Worm (Caenorhabditis elegans) whole organism, L2 larva: Measurements from ENCODE around the gene dnj-11.

Source experiments
- F13H6.1 ChIP-seq: sonication (generic microtip); optimal IDR thresholded peaks from 2 replicates; lab custom pipeline; 2016; ENCODE audit warnings: missing genetic modification characterization, missing compliant biosample characterization
- Y55F3AM.14 ChIP-seq: fragments of 200-800 bp; sonication (Bioruptor generic); optimal IDR thresholded peaks from 2 replicates; lab custom pipeline; 2018; ENCODE audit warnings: mild to moderate bottlenecking, missing genetic modification characterization, missing compliant biosample characterization
- alr-1 ChIP-seq: fragments of 150-350 bp; optimal IDR thresholded peaks from 2 replicates; lab custom pipeline; 2014; ENCODE audit warnings: missing biosample characterization, missing genetic modification characterization
- ama-1 ChIP-seq: fragments of 150-350 bp; optimal IDR thresholded peaks from 2 replicates; lab custom pipeline; 2018; ENCODE audit warnings: inconsistent platforms
- ceh-82 ChIP-seq: fragments of 150-350 bp; optimal IDR thresholded peaks from 2 replicates; lab custom pipeline; 2014; ENCODE audit warnings: missing biosample characterization, missing genetic modification characterization
- lin-39 ChIP-seq: fragments of 150-350 bp; optimal IDR thresholded peaks from 2 replicates; lab custom pipeline; 2014; ENCODE audit warnings: missing biosample characterization, missing genetic modification reagents, missing genetic modification characterization
- lsy-2 ChIP-seq, 2 experiments: fragments of 150-350 bp in 1 of 2; sonication (generic microtip) in 1 of 2; optimal IDR thresholded peaks; 2 replicates each; lab custom pipeline; 2014 to 2017; ENCODE audit warnings: missing biosample characterization in 2 of 2, missing genetic modification characterization in 2 of 2
- nhr-10 ChIP-seq: sonication (generic microtip); optimal IDR thresholded peaks from 2 replicates; lab custom pipeline; 2017; ENCODE audit warnings: missing biosample characterization, missing genetic modification characterization
- nhr-129 ChIP-seq: fragments of 150-350 bp; optimal IDR thresholded peaks from 2 replicates; lab custom pipeline; 2014; ENCODE audit warnings: missing biosample characterization, missing genetic modification characterization
- nhr-23 ChIP-seq: fragments of 150-350 bp; optimal IDR thresholded peaks from 2 replicates; lab custom pipeline; 2014; ENCODE audit warnings: missing biosample characterization, missing genetic modification reagents, missing genetic modification characterization
- nhr-25 ChIP-seq: fragments of 150-350 bp; sonication (generic microtip); optimal IDR thresholded peaks from 3 replicates; lab custom pipeline; 2014; ENCODE audit warnings: missing biosample characterization, missing genetic modification characterization
- sma-9 ChIP-seq, 2 experiments: fragments of 150-350 bp in 1 of 2; sonication (generic microtip) in 1 of 2; optimal IDR thresholded peaks; 2 replicates each; lab custom pipeline; 2014 to 2016; ENCODE audit warnings: missing genetic modification characterization in 2 of 2, mild to moderate bottlenecking in 1 of 2, missing biosample characterization in 1 of 2, missing compliant biosample characterization in 1 of 2, missing genetic modification reagents in 1 of 2, moderate library complexity in 1 of 2
- ztf-11 ChIP-seq: sonication (generic microtip); optimal IDR thresholded peaks from 2 replicates; lab custom pipeline; 2017; ENCODE audit warnings: missing biosample characterization, missing genetic modification characterization

The dnj-11 gene

ce11 chrIV:6634789-6635188, 49.1 kb downstream of the dnj-11 start, which contains the start of gene metl-13:
Gene metl-13 (plus strand): TSS chrIV:6635089.
- TF ChIP-seq nhr-10 (no peak), alr-1 (tag; lab: Kevin White, UChicago) (no peak), Y55F3AM.14 (GFP tag; lab: Kevin White, UChicago) (no peak), ceh-82 (tag; lab: Kevin White, UChicago) (no peak), ama-1 (lab: Kevin White, UChicago) (no peak), lsy-2 (tag; optimal IDR thresholded peaks at IDR 0.05; lab: Kevin White, UChicago) (no peak), F13H6.1 (tag; lab: Kevin White, UChicago) (no peak), nhr-23 (tag; lab: Kevin White, UChicago) (no peak), nhr-129 (tag; lab: Kevin White, UChicago) (no peak), nhr-25 (no peak), lin-39 (tag; lab: Kevin White, UChicago) (no peak), sma-9 (GFP tag; optimal IDR thresholded peaks at IDR 0.05; lab: Kevin White, UChicago) (no peak), sma-9 (tag; optimal IDR thresholded peaks at IDR 0.05; lab: Kevin White, UChicago) (no peak), ztf-11 (no peak)
